Worm (Caenorhabditis elegans) whole organism, L2 larva: ENCODE data around the gene tag-115.
A peak's percentile ranks its signal among the peaks of the same experiment; 100 is the strongest.

Experiments used
- C34F6.9 ChIP-seq: fragments of 150-350 bp; optimal IDR thresholded peaks from 2 replicates; lab custom pipeline; 2014; ENCODE audit warnings: missing biosample characterization, missing genetic modification characterization
- F13H6.1 ChIP-seq: sonication (generic microtip); optimal IDR thresholded peaks from 2 replicates; lab custom pipeline; 2016; ENCODE audit warnings: missing genetic modification characterization, missing compliant biosample characterization
- R02D3.7 ChIP-seq: fragments of 150-350 bp; optimal IDR thresholded peaks from 2 replicates; lab custom pipeline; 2014; ENCODE audit warnings: missing biosample characterization, missing genetic modification characterization
- Y55F3AM.14 ChIP-seq: fragments of 200-800 bp; sonication (Bioruptor generic); optimal IDR thresholded peaks from 2 replicates; lab custom pipeline; 2018; ENCODE audit warnings: mild to moderate bottlenecking, missing genetic modification characterization, missing compliant biosample characterization
- ZK546.5 ChIP-seq: sonication (generic microtip); optimal IDR thresholded peaks from 2 replicates; lab custom pipeline; 2017; ENCODE audit warnings: missing biosample characterization, missing genetic modification characterization
- alr-1 ChIP-seq: fragments of 150-350 bp; optimal IDR thresholded peaks from 2 replicates; lab custom pipeline; 2014; ENCODE audit warnings: missing biosample characterization, missing genetic modification characterization
- aly-2 ChIP-seq: fragments of 150-350 bp; optimal IDR thresholded peaks from 2 replicates; lab custom pipeline; 2014; ENCODE audit warnings: missing biosample characterization, missing genetic modification characterization
- ama-1 ChIP-seq: fragments of 150-350 bp; optimal IDR thresholded peaks from 2 replicates; lab custom pipeline; 2018; ENCODE audit warnings: inconsistent platforms
- blmp-1 ChIP-seq: sonication (generic microtip); optimal IDR thresholded peaks from 2 replicates; lab custom pipeline; 2017; ENCODE audit warnings: missing genetic modification characterization, mild to moderate bottlenecking, missing compliant biosample characterization, antibody characterized with exemption, moderate library complexity; ENCODE audit not compliant: insufficient read depth
- ceh-16 ChIP-seq: fragments of 150-350 bp; optimal IDR thresholded peaks from 2 replicates; lab custom pipeline; 2014; ENCODE audit warnings: missing biosample characterization, missing genetic modification characterization
- ceh-82 ChIP-seq: fragments of 150-350 bp; optimal IDR thresholded peaks from 2 replicates; lab custom pipeline; 2014; ENCODE audit warnings: missing biosample characterization, missing genetic modification characterization
- crh-2 ChIP-seq: sonication (generic microtip); optimal IDR thresholded peaks from 2 replicates; lab custom pipeline; 2017; ENCODE audit warnings: missing biosample characterization, missing genetic modification characterization
- dmd-4 ChIP-seq: sonication (generic microtip); optimal IDR thresholded peaks from 2 replicates; lab custom pipeline; 2017; ENCODE audit warnings: missing biosample characterization, missing genetic modification characterization
- egl-27 ChIP-seq: sonication (generic microtip); optimal IDR thresholded peaks from 3 replicates; lab custom pipeline; 2017; ENCODE audit warnings: missing biosample characterization, missing genetic modification reagents, missing genetic modification characterization
- elt-1 ChIP-seq: fragments of 150-350 bp; optimal IDR thresholded peaks from 2 replicates; lab custom pipeline; 2014; ENCODE audit warnings: missing biosample characterization, missing genetic modification characterization
- elt-3 ChIP-seq: sonication (generic microtip); optimal IDR thresholded peaks from 2 replicates; lab custom pipeline; 2017; ENCODE audit warnings: missing biosample characterization, missing genetic modification characterization
- fos-1 ChIP-seq: fragments of 150-350 bp; optimal IDR thresholded peaks from 2 replicates; lab custom pipeline; 2014; ENCODE audit warnings: missing biosample characterization, missing genetic modification characterization
- gmeb-1 ChIP-seq: fragments of 150-350 bp; optimal IDR thresholded peaks from 2 replicates; lab custom pipeline; 2014; ENCODE audit warnings: missing biosample characterization, missing genetic modification characterization
- lin-11 ChIP-seq: fragments of 150-350 bp; sonication (generic microtip); optimal IDR thresholded peaks from 2 replicates; lab custom pipeline; 2014; ENCODE audit warnings: missing biosample characterization, missing genetic modification characterization, inconsistent platforms, mixed read lengths
- lin-13 ChIP-seq: fragments of 150-350 bp; optimal IDR thresholded peaks from 2 replicates; lab custom pipeline; 2014; ENCODE audit warnings: missing biosample characterization, missing genetic modification reagents, missing genetic modification characterization
- lin-39 ChIP-seq: fragments of 150-350 bp; optimal IDR thresholded peaks from 2 replicates; lab custom pipeline; 2014; ENCODE audit warnings: missing biosample characterization, missing genetic modification reagents, missing genetic modification characterization
- lsy-2 ChIP-seq, 2 experiments: fragments of 150-350 bp in 1 of 2; sonication (generic microtip) in 1 of 2; optimal IDR thresholded peaks; 2 replicates each; lab custom pipeline; 2014 to 2017; ENCODE audit warnings: missing biosample characterization in 2 of 2, missing genetic modification characterization in 2 of 2
- mab-5 ChIP-seq: fragments of 150-350 bp; optimal IDR thresholded peaks from 2 replicates; lab custom pipeline; 2014; ENCODE audit warnings: missing biosample characterization, missing genetic modification characterization
- mbf-1 ChIP-seq: sonication (generic microtip); optimal IDR thresholded peaks from 2 replicates; lab custom pipeline; 2017; ENCODE audit warnings: missing biosample characterization, missing genetic modification characterization
- mdl-1 ChIP-seq, 2 experiments: fragments of 150-350 bp in 1 of 2; sonication (generic microtip) in 1 of 2; optimal IDR thresholded peaks; 2 replicates each; lab custom pipeline; 2017; ENCODE audit warnings: missing biosample characterization in 2 of 2, missing genetic modification characterization in 2 of 2
- nhr-10 ChIP-seq: sonication (generic microtip); optimal IDR thresholded peaks from 2 replicates; lab custom pipeline; 2017; ENCODE audit warnings: missing biosample characterization, missing genetic modification characterization
- nhr-11 ChIP-seq: fragments of 150-350 bp; optimal IDR thresholded peaks from 2 replicates; lab custom pipeline; 2014; ENCODE audit warnings: missing biosample characterization, missing genetic modification characterization
- nhr-12 ChIP-seq: fragments of 150-350 bp; optimal IDR thresholded peaks from 2 replicates; lab custom pipeline; 2014; ENCODE audit warnings: missing biosample characterization, missing genetic modification characterization
- nhr-129 ChIP-seq: fragments of 150-350 bp; optimal IDR thresholded peaks from 2 replicates; lab custom pipeline; 2014; ENCODE audit warnings: missing biosample characterization, missing genetic modification characterization
- nhr-21 ChIP-seq: fragments of 150-350 bp; optimal IDR thresholded peaks from 2 replicates; lab custom pipeline; 2014; ENCODE audit warnings: missing biosample characterization, missing genetic modification characterization
- nhr-23 ChIP-seq: fragments of 150-350 bp; optimal IDR thresholded peaks from 2 replicates; lab custom pipeline; 2014; ENCODE audit warnings: missing biosample characterization, missing genetic modification reagents, missing genetic modification characterization
- nhr-237 ChIP-seq: fragments of 150-350 bp; optimal IDR thresholded peaks from 2 replicates; lab custom pipeline; 2014; ENCODE audit warnings: missing biosample characterization, missing genetic modification characterization
- nhr-25 ChIP-seq: fragments of 150-350 bp; sonication (generic microtip); optimal IDR thresholded peaks from 3 replicates; lab custom pipeline; 2014; ENCODE audit warnings: missing biosample characterization, missing genetic modification characterization
- nhr-6 ChIP-seq: fragments of 150-350 bp; optimal IDR thresholded peaks from 2 replicates; lab custom pipeline; 2014; ENCODE audit warnings: missing biosample characterization, missing genetic modification characterization
- nhr-77 ChIP-seq: fragments of 150-350 bp; optimal IDR thresholded peaks from 2 replicates; lab custom pipeline; 2014; ENCODE audit warnings: missing biosample characterization, missing genetic modification characterization
- peb-1 ChIP-seq: fragments of 150-350 bp; optimal IDR thresholded peaks from 2 replicates; lab custom pipeline; 2014; ENCODE audit warnings: missing biosample characterization, missing genetic modification characterization
- sem-4 ChIP-seq: fragments of 150-350 bp; optimal IDR thresholded peaks from 2 replicates; lab custom pipeline; 2014; ENCODE audit warnings: missing biosample characterization, missing genetic modification reagents, missing genetic modification characterization
- skn-1 ChIP-seq: sonication (generic microtip); optimal IDR thresholded peaks from 2 replicates; lab custom pipeline; 2017; ENCODE audit warnings: missing biosample characterization, missing genetic modification characterization
- sma-3 ChIP-seq: sonication (generic microtip); optimal IDR thresholded peaks from 2 replicates; lab custom pipeline; 2016; ENCODE audit warnings: missing genetic modification reagents, missing genetic modification characterization, missing compliant biosample characterization
- sma-9 ChIP-seq, 2 experiments: fragments of 150-350 bp in 1 of 2; sonication (generic microtip) in 1 of 2; optimal IDR thresholded peaks; 2 replicates each; lab custom pipeline; 2014 to 2016; ENCODE audit warnings: missing genetic modification characterization in 2 of 2, mild to moderate bottlenecking in 1 of 2, missing biosample characterization in 1 of 2, missing compliant biosample characterization in 1 of 2, missing genetic modification reagents in 1 of 2, moderate library complexity in 1 of 2
- snpc-4 ChIP-seq: fragments of 150-350 bp; optimal IDR thresholded peaks from 2 replicates; lab custom pipeline; 2014; ENCODE audit warnings: missing biosample characterization, missing genetic modification characterization
- unc-39 ChIP-seq: fragments of 150-350 bp; optimal IDR thresholded peaks from 2 replicates; lab custom pipeline; 2014; ENCODE audit warnings: missing biosample characterization, missing genetic modification characterization
- unc-55 ChIP-seq: fragments of 150-350 bp; sonication (generic microtip); optimal IDR thresholded peaks from 3 replicates; lab custom pipeline; 2014; ENCODE audit warnings: missing biosample characterization, missing genetic modification reagents, missing genetic modification characterization
- unc-62 ChIP-seq: fragments of 150-350 bp; optimal IDR thresholded peaks from 2 replicates; lab custom pipeline; 2014; ENCODE audit warnings: missing biosample characterization, missing genetic modification reagents, missing genetic modification characterization
- zag-1 ChIP-seq: fragments of 150-350 bp; optimal IDR thresholded peaks from 2 replicates; lab custom pipeline; 2014; ENCODE audit warnings: missing biosample characterization, missing genetic modification characterization
- ztf-1 ChIP-seq: fragments of 200-800 bp; sonication (Bioruptor generic); conservative IDR thresholded peaks from 2 replicates; pipeline ENCODE4 v1.3.6; 2022; ENCODE audit warnings: missing genetic modification characterization, missing compliant biosample characterization
- ztf-11 ChIP-seq: sonication (generic microtip); optimal IDR thresholded peaks from 2 replicates; lab custom pipeline; 2017; ENCODE audit warnings: missing biosample characterization, missing genetic modification characterization
- ztf-4 ChIP-seq: fragments of 150-350 bp; optimal IDR thresholded peaks from 2 replicates; lab custom pipeline; 2014; ENCODE audit warnings: missing biosample characterization, missing genetic modification characterization

Gene tag-115

DNA sequence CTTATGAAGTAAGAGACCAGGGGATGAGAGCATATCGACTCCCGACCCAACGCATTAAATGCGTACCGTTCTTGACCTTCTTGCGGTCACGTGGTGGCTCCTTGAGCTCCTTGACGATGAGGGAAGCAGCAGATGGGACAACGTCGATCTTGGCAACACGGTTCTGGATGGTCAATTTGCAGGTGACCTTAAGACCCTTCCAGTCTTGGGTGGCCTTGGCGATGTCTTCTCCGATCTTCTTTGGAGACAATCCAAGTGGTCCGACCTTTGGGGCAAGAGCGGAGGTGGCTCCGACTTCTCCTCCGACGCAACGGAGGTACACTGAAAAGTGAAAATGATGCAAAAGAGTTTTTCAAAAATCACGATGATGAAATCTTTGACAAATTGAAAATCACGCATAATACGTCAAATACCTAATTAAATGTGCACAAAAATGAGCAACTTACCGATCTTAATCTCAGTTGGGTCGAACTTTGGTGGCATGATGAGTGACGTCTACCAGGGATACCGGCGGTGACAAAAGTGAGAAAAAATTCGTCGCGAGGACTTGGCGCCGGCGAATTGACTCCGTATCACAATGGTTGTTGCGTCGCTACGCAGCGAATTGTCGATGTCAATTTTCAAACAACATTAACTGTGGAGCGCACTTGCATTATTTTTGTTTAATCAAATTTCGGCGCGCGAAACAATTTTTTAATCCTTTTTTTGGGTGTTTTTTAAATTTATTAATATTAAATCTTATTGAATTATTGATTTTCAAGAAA is 1.0 kb upstream of the tag-115 start, which contains the start of gene rpl-12:
Gene rpl-12, minus strand, starts transcription at position 574 of the 764 bp plus-strand sequence.
- TF ChIP-seq F13H6.1 (tag; lab: Kevin White, UChicago) (peak; percentile 97), R02D3.7 (tag; lab: Kevin White, UChicago) (peak; percentile 76), aly-2 (tag; lab: Kevin White, UChicago) (no peak), lin-39 (tag; lab: Kevin White, UChicago) (peak; percentile 83), snpc-4 (tag; lab: Kevin White, UChicago) (peak; percentile 91), mdl-1 (tag; optimal IDR thresholded peaks at IDR 0.05; lab: Kevin White, UChicago) (peak; percentile 36 to 84), nhr-129 (tag; lab: Kevin White, UChicago) (peak; percentile 100), nhr-6 (tag; lab: Kevin White, UChicago) (peak; percentile 97), elt-3 (tag; lab: Kevin White, UChicago) (no peak), nhr-77 (peak; percentile 85), nhr-21 (tag; lab: Kevin White, UChicago) (peak; percentile 99), fos-1 (tag; lab: Kevin White, UChicago) (peak; percentile 97), lsy-2 (tag; optimal IDR thresholded peaks at IDR 0.05; lab: Kevin White, UChicago) (peak; percentile 95 to 98), mbf-1 (tag; lab: Kevin White, UChicago) (peak; percentile 46), sma-9 (GFP tag; optimal IDR thresholded peaks at IDR 0.05; lab: Kevin White, UChicago) (peak; percentile 97), sma-9 (tag; optimal IDR thresholded peaks at IDR 0.05; lab: Kevin White, UChicago) (no peak), nhr-25 (tag; lab: Kevin White, UChicago) (peak; percentile 99), lin-11 (tag; lab: Kevin White, UChicago) (peak; percentile 99), sem-4 (tag; lab: Kevin White, UChicago) (peak; percentile 98), nhr-12 (peak; percentile 73), zag-1 (tag; lab: Kevin White, UChicago) (peak; percentile 96), blmp-1 (peak; percentile 95), ztf-4 (peak; percentile 99), dmd-4 (peak; percentile 59), C34F6.9 (peak; percentile 99), nhr-11 (tag; lab: Kevin White, UChicago) (no peak), ceh-16 (tag; lab: Kevin White, UChicago) (peak; percentile 96), crh-2 (tag; lab: Kevin White, UChicago) (peak; percentile 99), Y55F3AM.14 (GFP tag; lab: Kevin White, UChicago) (peak; percentile 97), unc-39 (peak; percentile 65), lin-13 (GFP tag; lab: Kevin White, UChicago) (peak; percentile 98), ztf-1 (GFP tag; lab: Robert Waterston, UW) (0 out of 2 replicates have a peak, but pooled peaks have one; percentile 84), unc-62 (GFP tag; lab: Kevin White, UChicago) (peak; percentile 78), mab-5 (tag; lab: Kevin White, UChicago) (peak; percentile 97), alr-1 (tag; lab: Kevin White, UChicago) (peak; percentile 2), elt-1 (tag; lab: Kevin White, UChicago) (peak; percentile 23), skn-1 (tag; lab: Kevin White, UChicago) (peak; percentile 88), egl-27 (tag; lab: Kevin White, UChicago) (peak; percentile 98), ama-1 (lab: Kevin White, UChicago) (peak; percentile 89), ceh-82 (tag; lab: Kevin White, UChicago) (peak; percentile 85), nhr-10 (peak; percentile 89), nhr-23 (tag; lab: Kevin White, UChicago) (no peak), nhr-237 (tag; lab: Kevin White, UChicago) (peak; percentile 89), sma-3 (peak; percentile 99), ZK546.5 (tag; lab: Kevin White, UChicago) (peak; percentile 90), peb-1 (tag; lab: Kevin White, UChicago) (no peak), gmeb-1 (tag; lab: Kevin White, UChicago) (peak; percentile 98), ztf-11 (tag; lab: Kevin White, UChicago) (peak; percentile 65), unc-55 (GFP tag; lab: Kevin White, UChicago) (peak; percentile 100)
